Worm (Caenorhabditis elegans): ENCODE data around the gene klp-19.

ce11 chrIII:13310552-13310951, 3.5 kb upstream of the klp-19 start:
- TF ChIP-seq ceh-13 (GFP tag; optimal IDR thresholded peaks at IDR 0.05) = no peak
- no peak for TF ChIP-seq ama-1 (optimal IDR thresholded peaks at IDR 0.05)
- TF ChIP-seq tbx-37 (GFP tag; conservative IDR thresholded peaks at IDR 0.05) = no peak
- no peak for TF ChIP-seq pes-1 (GFP tag; IDR thresholded peaks at IDR 0.05)
- TF ChIP-seq flt-1 (GFP tag; IDR thresholded peaks at IDR 0.05) = no peak
- no peak for TF ChIP-seq hnd-1 (tag; optimal IDR thresholded peaks at IDR 0.05)
- TF ChIP-seq hmbx-1 (tag; optimal IDR thresholded peaks at IDR 0.05) = no peak
- no peak for TF ChIP-seq hmg-4 (GFP tag; optimal IDR thresholded peaks at IDR 0.05)
- no peak for TF ChIP-seq scrt-1 (GFP tag; IDR thresholded peaks at IDR 0.05)
- no peak for TF ChIP-seq B0310.2 (tag; optimal IDR thresholded peaks at IDR 0.05)
- TF ChIP-seq tbx-11 (GFP tag; IDR thresholded peaks at IDR 0.05) = no peak

All from whole organism, early embryonic.